Fruit fly (Drosophila melanogaster) whole organism, embryonic: ENCODE data around the gene CG43407.

ENCODE experiments used
- Ada2b ChIP-seq: fragments of 200-800 bp; sonication (Bioruptor generic); IDR thresholded peaks from 2 replicates; pipeline ENCODE4 v1.3.6; 2022; ENCODE audit warnings: missing biosample characterization, missing genetic modification characterization
- B-H1 ChIP-seq: fragments of 200-800 bp; sonication (Bioruptor generic); IDR thresholded peaks from 3 replicates; pipeline ENCODE4 v1.3.6; 2022; ENCODE audit warnings: missing biosample characterization, missing genetic modification characterization
- Blimp-1 ChIP-seq: fragments of 200-800 bp; sonication (Bioruptor generic); optimal IDR thresholded peaks from 3 replicates; lab custom pipeline; 2018; ENCODE audit warnings: missing biosample characterization, missing genetic modification characterization, mild to moderate bottlenecking, moderate library complexity, missing genetic modification reagents
- C15 ChIP-seq: fragments of 200-800 bp; sonication (Bioruptor generic); IDR thresholded peaks from 3 replicates; pipeline ENCODE4 v1.3.6; 2022; ENCODE audit warnings: missing biosample characterization, missing genetic modification characterization
- CG10462 ChIP-seq: fragments of 200-800 bp; sonication (Bioruptor generic); optimal IDR thresholded peaks from 2 replicates; lab custom pipeline; 2016; ENCODE audit warnings: missing biosample characterization, missing genetic modification characterization
- CG11093 ChIP-seq: fragments of 200-800 bp; sonication (Bioruptor generic); IDR thresholded peaks from 3 replicates; pipeline ENCODE4 v1.3.6; 2022; ENCODE audit warnings: missing biosample characterization, missing genetic modification characterization
- CG12236 ChIP-seq: fragments of 200-800 bp; sonication (Bioruptor generic); optimal IDR thresholded peaks from 2 replicates; lab custom pipeline; 2016; ENCODE audit warnings: missing biosample characterization, missing genetic modification characterization
- CG13296 ChIP-seq: fragments of 200-800 bp; sonication (Bioruptor generic); optimal IDR thresholded peaks from 3 replicates; lab custom pipeline; 2018; ENCODE audit warnings: missing biosample characterization, mild to moderate bottlenecking, missing genetic modification characterization
- CG1647 ChIP-seq: fragments of 200-800 bp; sonication (Bioruptor generic); optimal IDR thresholded peaks from 3 replicates; lab custom pipeline; 2016; ENCODE audit warnings: missing biosample characterization, missing genetic modification characterization
- CG17328 ChIP-seq: fragments of 200-800 bp; sonication (Bioruptor generic); IDR thresholded peaks from 2 replicates; pipeline ENCODE4 v1.3.6; 2022; ENCODE audit warnings: missing biosample characterization, missing genetic modification characterization
- CG17385 ChIP-seq: fragments of 200-800 bp; sonication (Bioruptor generic); optimal IDR thresholded peaks from 3 replicates; lab custom pipeline; 2018; ENCODE audit warnings: missing biosample characterization, mild to moderate bottlenecking, missing genetic modification characterization
- CG18619 ChIP-seq: fragments of 200-800 bp; sonication (Bioruptor generic); optimal IDR thresholded peaks from 3 replicates; lab custom pipeline; 2017; ENCODE audit warnings: missing biosample characterization, mild to moderate bottlenecking, missing genetic modification characterization
- CG30431 ChIP-seq: fragments of 200-800 bp; sonication (Bioruptor generic); optimal IDR thresholded peaks from 2 replicates; lab custom pipeline; 2017; ENCODE audit warnings: missing biosample characterization, missing genetic modification characterization
- CG32767 ChIP-seq: fragments of 200-800 bp; sonication (Bioruptor generic); IDR thresholded peaks from 2 replicates; pipeline ENCODE4 v1.3.6; 2022; ENCODE audit warnings: missing biosample characterization, missing genetic modification characterization
- CG3995 ChIP-seq: fragments of 200-800 bp; sonication (Bioruptor generic); optimal IDR thresholded peaks from 3 replicates; lab custom pipeline; 2016; ENCODE audit warnings: missing biosample characterization, missing genetic modification characterization
- CG4282 ChIP-seq: fragments of 200-800 bp; sonication (Bioruptor generic); optimal IDR thresholded peaks from 2 replicates; lab custom pipeline; 2016; ENCODE audit warnings: missing biosample characterization, missing genetic modification characterization
- CG5245 ChIP-seq: fragments of 200-800 bp; sonication (Bioruptor generic); optimal IDR thresholded peaks from 3 replicates; lab custom pipeline; 2016; ENCODE audit warnings: missing biosample characterization, missing genetic modification characterization
- CG6813 ChIP-seq: fragments of 200-800 bp; sonication (Bioruptor generic); optimal IDR thresholded peaks from 2 replicates; lab custom pipeline; 2017; ENCODE audit warnings: missing biosample characterization, missing genetic modification characterization, mild to moderate bottlenecking, moderate library complexity, missing genetic modification reagents
- CG8089 ChIP-seq: fragments of 200-800 bp; sonication (Bioruptor generic); optimal IDR thresholded peaks from 3 replicates; lab custom pipeline; 2016; ENCODE audit warnings: missing biosample characterization, missing genetic modification characterization
- Camta ChIP-seq: fragments of 200-800 bp; sonication (Bioruptor generic); optimal IDR thresholded peaks from 2 replicates; lab custom pipeline; 2016; ENCODE audit warnings: missing biosample characterization, missing genetic modification characterization
- Dbx ChIP-seq: fragments of 200-800 bp; sonication (Bioruptor generic); IDR thresholded peaks from 3 replicates; pipeline ENCODE4 v1.3.6; 2022; ENCODE audit warnings: missing biosample characterization, missing genetic modification characterization
- Dref ChIP-seq: fragments of 200-800 bp; sonication (Bioruptor generic); IDR thresholded peaks from 2 replicates; pipeline ENCODE4 v1.3.6; 2022; ENCODE audit warnings: missing biosample characterization, missing genetic modification characterization
- Drgx ChIP-seq: fragments of 200-800 bp; sonication (Bioruptor generic); IDR thresholded peaks from 2 replicates; pipeline ENCODE4 v1.3.6; 2022; ENCODE audit warnings: missing biosample characterization, missing genetic modification characterization
- Fer1 ChIP-seq: fragments of 200-800 bp; sonication (Bioruptor generic); optimal IDR thresholded peaks from 2 replicates; lab custom pipeline; 2017; ENCODE audit warnings: missing biosample characterization, mild to moderate bottlenecking, missing genetic modification characterization
- Fer3 ChIP-seq: fragments of 200-800 bp; sonication (Bioruptor generic); optimal IDR thresholded peaks from 2 replicates; lab custom pipeline; 2018; ENCODE audit warnings: missing biosample characterization, mild to moderate bottlenecking, missing genetic modification characterization, moderate library complexity
- GATAe ChIP-seq: fragments of 200-800 bp; sonication (Bioruptor generic); conservative IDR thresholded peaks from 2 replicates; pipeline ENCODE4 v1.3.6; 2022; ENCODE audit warnings: missing biosample characterization, missing genetic modification characterization
- Mes4 ChIP-seq: fragments of 200-800 bp; sonication (Bioruptor generic); optimal IDR thresholded peaks from 2 replicates; lab custom pipeline; 2016; ENCODE audit warnings: missing biosample characterization, missing genetic modification characterization
- Mrtf ChIP-seq: fragments of 200-800 bp; sonication (Bioruptor generic); IDR thresholded peaks from 3 replicates; pipeline ENCODE4 v1.3.6; 2022; ENCODE audit warnings: missing biosample characterization, missing genetic modification characterization
- Nf-YA ChIP-seq: fragments of 200-800 bp; sonication (Bioruptor generic); IDR thresholded peaks from 2 replicates; pipeline ENCODE4 v1.3.6; 2022; ENCODE audit warnings: missing biosample characterization, missing genetic modification characterization
- Rx ChIP-seq: fragments of 200-800 bp; sonication (Bioruptor generic); IDR thresholded peaks from 2 replicates; pipeline ENCODE4 v1.3.6; 2022; ENCODE audit warnings: missing biosample characterization, missing genetic modification characterization
- Scr ChIP-seq: fragments of 200-800 bp; sonication (Bioruptor generic); IDR thresholded peaks from 2 replicates; pipeline ENCODE4 v1.3.6; 2022; ENCODE audit warnings: missing biosample characterization, missing genetic modification characterization; ENCODE audit not compliant: partially characterized antibody
- Six4 ChIP-seq: fragments of 200-800 bp; sonication (Bioruptor generic); optimal IDR thresholded peaks from 2 replicates; lab custom pipeline; 2016; ENCODE audit warnings: missing biosample characterization, missing genetic modification characterization
- Sry-β ChIP-seq: fragments of 200-800 bp; sonication (Bioruptor generic); optimal IDR thresholded peaks from 2 replicates; lab custom pipeline; 2018; ENCODE audit warnings: missing biosample characterization, mild to moderate bottlenecking, missing genetic modification characterization, moderate library complexity
- ase ChIP-seq: fragments of 200-800 bp; sonication (Bioruptor generic); IDR thresholded peaks from 3 replicates; pipeline ENCODE4 v1.3.6; 2022; ENCODE audit warnings: missing biosample characterization, missing genetic modification characterization
- gem ChIP-seq: fragments of 200-800 bp; sonication (Bioruptor generic); optimal IDR thresholded peaks from 2 replicates; lab custom pipeline; 2019; ENCODE audit warnings: missing biosample characterization, mild to moderate bottlenecking, missing genetic modification characterization, moderate library complexity
- ken ChIP-seq: fragments of 200-800 bp; sonication (Bioruptor generic); IDR thresholded peaks from 3 replicates; pipeline ENCODE4 v1.3.6; 2022; ENCODE audit warnings: missing biosample characterization, missing genetic modification characterization
- lab ChIP-seq: fragments of 200-800 bp; sonication (Bioruptor generic); optimal IDR thresholded peaks from 3 replicates; lab custom pipeline; 2017; ENCODE audit warnings: missing biosample characterization, missing genetic modification characterization, mild to moderate bottlenecking, moderate library complexity, missing genetic modification reagents
- nerfin-1 ChIP-seq: fragments of 200-800 bp; sonication (Bioruptor generic); optimal IDR thresholded peaks from 3 replicates; lab custom pipeline; 2019; ENCODE audit warnings: missing biosample characterization, mild to moderate bottlenecking, missing genetic modification characterization, moderate library complexity
- onecut ChIP-seq: fragments of 200-800 bp; sonication (Bioruptor generic); IDR thresholded peaks from 2 replicates; pipeline ENCODE4 v1.3.6; 2022; ENCODE audit warnings: missing biosample characterization, missing genetic modification characterization
- pb ChIP-seq: fragments of 200-800 bp; sonication (Bioruptor generic); optimal IDR thresholded peaks from 3 replicates; lab custom pipeline; 2016; ENCODE audit warnings: missing biosample characterization, missing genetic modification characterization
- run ChIP-seq: fragments of 200-800 bp; sonication (Bioruptor generic); optimal IDR thresholded peaks from 3 replicates; lab custom pipeline; 2018; ENCODE audit warnings: missing biosample characterization, mild to moderate bottlenecking, missing genetic modification characterization
- sd ChIP-seq: fragments of 200-800 bp; sonication (Bioruptor generic); optimal IDR thresholded peaks from 3 replicates; lab custom pipeline; 2018; ENCODE audit warnings: missing biosample characterization, mild to moderate bottlenecking, missing genetic modification characterization, moderate library complexity
- sens ChIP-seq: fragments of 200-800 bp; sonication (Bioruptor generic); peaks from one replicate; lab custom pipeline; 2016; ENCODE audit warnings: missing biosample characterization, missing genetic modification characterization
- sens-2 ChIP-seq: fragments of 200-800 bp; sonication (Bioruptor generic); IDR thresholded peaks from 2 replicates; pipeline ENCODE4 v1.3.6; 2022; ENCODE audit warnings: missing biosample characterization, missing genetic modification characterization
- sr ChIP-seq: fragments of 200-800 bp; sonication (Bioruptor generic); IDR thresholded peaks from 3 replicates; pipeline ENCODE4 v1.3.6; 2022; ENCODE audit warnings: missing biosample characterization, missing genetic modification characterization
- stwl ChIP-seq: fragments of 200-800 bp; sonication (Bioruptor generic); optimal IDR thresholded peaks from 3 replicates; lab custom pipeline; 2018; ENCODE audit warnings: missing biosample characterization, mild to moderate bottlenecking, missing genetic modification characterization, moderate library complexity
- sug ChIP-seq: fragments of 200-800 bp; optimal IDR thresholded peaks from 2 replicates; lab custom pipeline; 2019; ENCODE audit warnings: missing biosample characterization, mild to moderate bottlenecking, missing genetic modification characterization, moderate library complexity
- usp ChIP-seq: fragments of >200 bp; optimal IDR thresholded peaks from 2 replicates; lab custom pipeline; 2017; ENCODE audit warnings: missing biosample characterization, missing genetic modification characterization
- vvl ChIP-seq: fragments of 200-800 bp; sonication (Bioruptor generic); IDR thresholded peaks from 2 replicates; pipeline ENCODE4 v1.3.6; 2022; ENCODE audit warnings: missing biosample characterization, missing genetic modification characterization
- zf30C ChIP-seq: fragments of 200-800 bp; sonication (Bioruptor generic); optimal IDR thresholded peaks from 3 replicates; lab custom pipeline; 2018; ENCODE audit warnings: missing biosample characterization, mild to moderate bottlenecking, missing genetic modification characterization

The CG43407 gene

dm6 chr3L:19016133-19016804, 36.9 kb downstream of the CG43407 start (continued):
- no peak for TF ChIP-seq CG6813 (GFP tag; lab: Kevin White, UChicago)
- no peak for TF ChIP-seq CG32767 (GFP tag; lab: Robert Waterston, UW)
- no peak for TF ChIP-seq CG17328 (GFP tag; lab: Robert Waterston, UW)
- no peak for TF ChIP-seq Ada2b (GFP tag; lab: Robert Waterston, UW)
- no peak for TF ChIP-seq Rx (GFP tag; lab: Robert Waterston, UW)
- no peak for TF ChIP-seq run (tag; lab: Kevin White, UChicago)
- no peak for TF ChIP-seq CG8089 (GFP tag; lab: Kevin White, UChicago)
- no peak for TF ChIP-seq Mrtf (GFP tag; lab: Robert Waterston, UW)
- TF ChIP-seq Scr (GFP tag; lab: Robert Waterston, UW): no peak
- no peak for TF ChIP-seq CG30431 (GFP tag; lab: Kevin White, UChicago)
- TF ChIP-seq CG11093: no peak
- TF ChIP-seq vvl (GFP tag; lab: Robert Waterston, UW): peak; percentile 48; the same call in 1 of the 2 replicates
- no peak for TF ChIP-seq Six4
- no peak for TF ChIP-seq Dbx (GFP tag; lab: Robert Waterston, UW)
- no peak for TF ChIP-seq lab (GFP tag; lab: Kevin White, UChicago)
- no peak for TF ChIP-seq onecut
- peak; percentile 27 for TF ChIP-seq Fer3 (tag; lab: Kevin White, UChicago)
- TF ChIP-seq CG3995: no peak
- TF ChIP-seq CG5245 (GFP tag; lab: Kevin White, UChicago): no peak
- TF ChIP-seq CG17385 (GFP tag; lab: Kevin White, UChicago): peak; percentile 14
- TF ChIP-seq, all 482 proteins: peak for 118

DNA sequence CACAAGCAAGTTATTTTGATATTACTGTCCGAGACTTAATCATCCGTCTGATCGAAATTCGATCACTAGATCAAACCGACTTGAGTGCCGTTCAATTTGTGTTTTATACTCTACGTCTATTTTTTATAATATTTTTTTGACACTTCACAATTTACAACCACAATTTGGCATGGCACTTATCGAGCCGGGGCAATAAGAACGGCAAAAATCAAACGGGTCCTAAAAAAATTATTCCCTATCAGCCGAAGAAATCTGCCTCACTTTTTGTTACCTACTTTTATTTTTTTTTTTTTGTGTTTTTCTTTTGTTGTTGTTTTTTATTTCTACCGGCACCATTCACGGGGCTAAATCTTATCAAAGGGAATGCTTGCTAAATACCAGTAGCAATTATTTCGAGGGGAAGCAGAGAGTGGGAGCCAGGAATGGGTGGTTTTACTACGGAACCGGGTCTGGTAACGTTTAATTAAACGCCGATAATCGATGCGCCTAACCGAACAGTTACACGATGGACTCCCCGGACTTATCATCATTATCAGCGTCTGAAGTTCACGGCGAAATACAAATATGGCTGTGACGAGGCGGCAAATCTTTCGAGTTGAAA, 37.6 kb downstream of the CG43407 start:
- TF ChIP-seq CG18619 (GFP tag; lab: Kevin White, UChicago) (no peak), Mes4 (GFP tag; lab: Kevin White, UChicago) (no peak), CG10462 (no peak), Drgx (GFP tag; lab: Robert Waterston, UW) (no peak), sr (GFP tag; lab: Robert Waterston, UW) (no peak), C15 (GFP tag; lab: Robert Waterston, UW) (no peak), Camta (GFP tag; lab: Kevin White, UChicago) (no peak), Sry-β (no peak), stwl (no peak), GATAe (GFP tag; lab: Robert Waterston, UW) (peak; percentile 65; the same call in 1 of the 2 replicates), CG1647 (GFP tag; lab: Kevin White, UChicago) (no peak), CG13296 (GFP tag; lab: Kevin White, UChicago) (no peak), nerfin-1 (tag; lab: Kevin White, UChicago) (no peak), sug (tag; lab: Kevin White, UChicago) (peak; percentile 89), ken (GFP tag; lab: Robert Waterston, UW) (no peak), gem (tag; lab: Kevin White, UChicago) (no peak), ase (GFP tag; lab: Robert Waterston, UW) (no peak), run (tag; lab: Kevin White, UChicago) (no peak), Blimp-1 (GFP tag; lab: Kevin White, UChicago) (no peak), sens (peak; percentile 24), CG12236 (GFP tag; lab: Kevin White, UChicago) (no peak), Nf-YA (GFP tag; lab: Robert Waterston, UW) (no peak), sd (tag; lab: Kevin White, UChicago) (peak; percentile 94), Rx (GFP tag; lab: Robert Waterston, UW) (no peak), CG4282 (GFP tag; lab: Kevin White, UChicago) (no peak), sens-2 (GFP tag; lab: Robert Waterston, UW) (no peak), Fer1 (no peak), Dref (GFP tag; lab: Robert Waterston, UW) (no peak), pb (GFP tag; lab: Kevin White, UChicago) (no peak), B-H1 (no peak), zf30C (GFP tag; lab: Kevin White, UChicago) (no peak), usp (GFP tag; lab: Kevin White, UChicago) (no peak)
